Worm (Caenorhabditis elegans) whole organism, L1 larva: ENCODE measurements around the gene T23F2.5.

ENCODE experiments used
- fkh-10 ChIP-seq: sonication (generic microtip); optimal IDR thresholded peaks from 2 replicates; lab custom pipeline; 2017; ENCODE audit warnings: missing biosample characterization, missing genetic modification reagents, missing genetic modification characterization
- fos-1 ChIP-seq: fragments of 150-350 bp; optimal IDR thresholded peaks from 2 replicates; lab custom pipeline; 2014; ENCODE audit warnings: missing biosample characterization, missing genetic modification characterization
- mef-2 ChIP-seq: fragments of 150-350 bp; optimal IDR thresholded peaks from 2 replicates; lab custom pipeline; 2014; ENCODE audit warnings: missing biosample characterization, missing genetic modification characterization
- mep-1 ChIP-seq: fragments of 150-350 bp; optimal IDR thresholded peaks from 2 replicates; lab custom pipeline; 2014; ENCODE audit warnings: missing biosample characterization, missing genetic modification characterization
- nhr-28 ChIP-seq: fragments of 150-350 bp; optimal IDR thresholded peaks from 2 replicates; lab custom pipeline; 2014; ENCODE audit warnings: missing biosample characterization, missing genetic modification characterization
- nhr-77 ChIP-seq: fragments of 150-350 bp; optimal IDR thresholded peaks from 2 replicates; lab custom pipeline; 2014; ENCODE audit warnings: missing biosample characterization, missing genetic modification characterization
- unc-62 ChIP-seq: fragments of 150-350 bp; optimal IDR thresholded peaks from 2 replicates; lab custom pipeline; 2014; ENCODE audit warnings: missing biosample characterization, missing genetic modification reagents, missing genetic modification characterization
- zag-1 ChIP-seq: fragments of 150-350 bp; optimal IDR thresholded peaks from 2 replicates; lab custom pipeline; 2014; ENCODE audit warnings: missing biosample characterization, missing genetic modification characterization

DNA sequence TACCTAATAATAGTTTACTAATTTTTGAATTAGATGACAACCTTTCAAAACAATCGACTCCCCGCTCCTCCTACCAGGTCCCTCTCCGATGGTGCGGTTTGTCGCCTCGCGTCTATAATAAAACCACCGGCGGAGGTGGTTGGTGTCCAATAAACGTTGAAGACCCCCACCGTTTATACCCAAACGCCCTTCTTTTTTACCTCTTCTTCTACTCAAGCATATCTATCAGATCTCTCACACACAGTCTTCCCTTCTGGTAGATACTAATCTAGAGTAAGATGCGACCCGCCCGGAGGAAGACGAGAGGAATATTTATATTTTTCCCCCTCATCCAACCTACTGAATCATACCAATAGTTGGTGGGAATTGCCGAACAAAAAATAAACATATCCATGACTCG lies 38.1 kb downstream of the T23F2.5 start:
- TF ChIP-seq fkh-10 (no peak), nhr-28 (tag; lab: Kevin White, UChicago) (no peak), zag-1 (no peak), mef-2 (tag; lab: Kevin White, UChicago) (no peak), fos-1 (tag; lab: Kevin White, UChicago) (no peak), nhr-77 (tag; lab: Kevin White, UChicago) (no peak), unc-62 (no peak), mep-1 (tag; lab: Kevin White, UChicago) (no peak)
